Fruit fly (Drosophila melanogaster) whole organism, embryonic: ENCODE measurements around the gene CG31548.

ENCODE experiments used
- Antp ChIP-seq: fragments of 200-800 bp; sonication (Bioruptor generic); optimal IDR thresholded peaks from 3 replicates; lab custom pipeline; 2016; ENCODE audit warnings: missing biosample characterization, missing genetic modification characterization
- Atf3 ChIP-seq: fragments of 200-800 bp; sonication (Bioruptor generic); optimal IDR thresholded peaks from 3 replicates; lab custom pipeline; 2016; ENCODE audit warnings: missing biosample characterization, missing genetic modification characterization
- Bdp1 ChIP-seq: fragments of 200-800 bp; sonication (Bioruptor generic); optimal IDR thresholded peaks from 3 replicates; lab custom pipeline; 2016; ENCODE audit warnings: missing biosample characterization, missing genetic modification characterization
- CG10267 ChIP-seq: fragments of 200-800 bp; sonication (Bioruptor generic); optimal IDR thresholded peaks from 2 replicates; lab custom pipeline; 2018; ENCODE audit warnings: missing biosample characterization, mild to moderate bottlenecking, missing genetic modification characterization, moderate library complexity
- CG10274 ChIP-seq: fragments of 200-800 bp; sonication (Bioruptor generic); optimal IDR thresholded peaks from 3 replicates; lab custom pipeline; 2017; ENCODE audit warnings: missing biosample characterization, mild to moderate bottlenecking, missing genetic modification characterization
- CG11398 ChIP-seq: fragments of 200-800 bp; sonication (Bioruptor generic); optimal IDR thresholded peaks from 2 replicates; lab custom pipeline; 2016; ENCODE audit warnings: missing biosample characterization, missing genetic modification characterization
- CG11723 ChIP-seq: fragments of 200-800 bp; sonication (Bioruptor generic); optimal IDR thresholded peaks from 2 replicates; lab custom pipeline; 2017; ENCODE audit warnings: missing biosample characterization, mild to moderate bottlenecking, missing genetic modification characterization
- CG12104 ChIP-seq: fragments of 200-800 bp; sonication (Bioruptor generic); optimal IDR thresholded peaks from 3 replicates; lab custom pipeline; 2016; ENCODE audit warnings: missing biosample characterization, missing genetic modification characterization
- CG12942 ChIP-seq: fragments of 200-800 bp; sonication (Bioruptor generic); optimal IDR thresholded peaks from 3 replicates; lab custom pipeline; 2016; ENCODE audit warnings: missing biosample characterization, missing genetic modification characterization
- CG14014 ChIP-seq: fragments of 200-800 bp; sonication (Bioruptor generic); IDR thresholded peaks from 2 replicates; pipeline ENCODE4 v1.3.6; 2022; ENCODE audit warnings: missing biosample characterization, missing genetic modification characterization
- CG1647 ChIP-seq: fragments of 200-800 bp; sonication (Bioruptor generic); optimal IDR thresholded peaks from 3 replicates; lab custom pipeline; 2016; ENCODE audit warnings: missing biosample characterization, missing genetic modification characterization
- CG18262 ChIP-seq: fragments of 200-800 bp; optimal IDR thresholded peaks from 3 replicates; lab custom pipeline; 2019; ENCODE audit warnings: missing biosample characterization, mild to moderate bottlenecking, missing genetic modification characterization, moderate library complexity
- CG2120 ChIP-seq: fragments of 200-800 bp; sonication (Bioruptor generic); optimal IDR thresholded peaks from 3 replicates; lab custom pipeline; 2016; ENCODE audit warnings: missing biosample characterization, missing genetic modification characterization
- CG2875 ChIP-seq: fragments of 200-800 bp; sonication (Bioruptor generic); optimal IDR thresholded peaks from 2 replicates; lab custom pipeline; 2017; ENCODE audit warnings: missing biosample characterization, mild to moderate bottlenecking, missing genetic modification characterization, missing genetic modification reagents
- CG42726 ChIP-seq: fragments of 200-800 bp; sonication (Bioruptor generic); IDR thresholded peaks from 2 replicates; pipeline ENCODE4 v1.3.6; 2022; ENCODE audit warnings: missing biosample characterization, missing genetic modification characterization; ENCODE audit not compliant: partially characterized antibody
- CG4617 ChIP-seq: fragments of 200-800 bp; sonication (Bioruptor generic); optimal IDR thresholded peaks from 3 replicates; lab custom pipeline; 2016; ENCODE audit warnings: missing biosample characterization, missing genetic modification characterization, borderline replicate concordance
- CG5245 ChIP-seq: fragments of 200-800 bp; sonication (Bioruptor generic); optimal IDR thresholded peaks from 3 replicates; lab custom pipeline; 2016; ENCODE audit warnings: missing biosample characterization, missing genetic modification characterization
- CG6654 ChIP-seq: fragments of 200-800 bp; sonication (Bioruptor generic); optimal IDR thresholded peaks from 2 replicates; lab custom pipeline; 2017; ENCODE audit warnings: missing biosample characterization, mild to moderate bottlenecking, missing genetic modification characterization
- CG7963 ChIP-seq: fragments of 200-800 bp; sonication (Bioruptor generic); IDR thresholded peaks from 3 replicates; pipeline ENCODE4 v1.3.6; 2022; ENCODE audit warnings: missing biosample characterization, missing genetic modification characterization; ENCODE audit not compliant: partially characterized antibody
- CG9876 ChIP-seq: fragments of 200-800 bp; sonication (Bioruptor generic); optimal IDR thresholded peaks from 2 replicates; lab custom pipeline; 2016; ENCODE audit warnings: missing biosample characterization, missing genetic modification characterization
- CTCF ChIP-seq: fragments of 200-800 bp; sonication (Bioruptor generic); optimal IDR thresholded peaks from 2 replicates; lab custom pipeline; 2017; ENCODE audit warnings: missing biosample characterization, mild to moderate bottlenecking, missing genetic modification characterization, moderate library complexity
- CrebB ChIP-seq: fragments of 200-800 bp; sonication (Bioruptor generic); optimal IDR thresholded peaks from 3 replicates; lab custom pipeline; 2018; ENCODE audit warnings: missing biosample characterization, mild to moderate bottlenecking, missing genetic modification characterization
- Dp ChIP-seq: fragments of 200-800 bp; sonication (Bioruptor generic); optimal IDR thresholded peaks from 2 replicates; lab custom pipeline; 2018; ENCODE audit warnings: missing biosample characterization, mild to moderate bottlenecking, missing genetic modification characterization, moderate library complexity
- ERR ChIP-seq: fragments of 200-800 bp; sonication (Bioruptor generic); optimal IDR thresholded peaks from 2 replicates; lab custom pipeline; 2016; ENCODE audit warnings: missing biosample characterization, missing genetic modification characterization
- Fer2 ChIP-seq: fragments of 200-800 bp; sonication (Bioruptor generic); optimal IDR thresholded peaks from 2 replicates; lab custom pipeline; 2018; ENCODE audit warnings: missing biosample characterization, mild to moderate bottlenecking, missing genetic modification characterization, moderate library complexity
- Gug ChIP-seq: fragments of 200-800 bp; sonication (Bioruptor generic); IDR thresholded peaks from 4 replicates; pipeline ENCODE4 v1.3.6; 2022; ENCODE audit warnings: missing biosample characterization, missing genetic modification characterization
- H2.0 ChIP-seq: fragments of 200-800 bp; sonication (Bioruptor generic); IDR thresholded peaks from 2 replicates; pipeline ENCODE4 v1.3.6; 2022; ENCODE audit warnings: missing biosample characterization, missing genetic modification characterization
- Hand ChIP-seq: fragments of 200-800 bp; sonication (Bioruptor generic); optimal IDR thresholded peaks from 2 replicates; lab custom pipeline; 2017; ENCODE audit warnings: mild to moderate bottlenecking, missing biosample characterization, missing genetic modification reagents, missing genetic modification characterization
- Jarid2 ChIP-seq: fragments of 200-800 bp; sonication (Bioruptor generic); optimal IDR thresholded peaks from 3 replicates; lab custom pipeline; 2017; ENCODE audit warnings: mild to moderate bottlenecking, missing biosample characterization, missing genetic modification reagents, missing genetic modification characterization
- MESR4 ChIP-seq: fragments of 200-800 bp; sonication (Bioruptor generic); optimal IDR thresholded peaks from 2 replicates; lab custom pipeline; 2018; ENCODE audit warnings: missing biosample characterization, mild to moderate bottlenecking, missing genetic modification characterization, moderate library complexity
- MTF-1 ChIP-seq: fragments of 200-800 bp; sonication (Bioruptor generic); optimal IDR thresholded peaks from 2 replicates; lab custom pipeline; 2018; ENCODE audit warnings: missing biosample characterization, mild to moderate bottlenecking, missing genetic modification characterization, borderline replicate concordance
- Oaz ChIP-seq: fragments of 200-800 bp; sonication (Bioruptor generic); IDR thresholded peaks from 2 replicates; pipeline ENCODE4 v1.3.6; 2022; ENCODE audit warnings: missing biosample characterization, missing genetic modification characterization
- Rfx ChIP-seq: fragments of 200-800 bp; sonication (Bioruptor generic); IDR thresholded peaks from 2 replicates; pipeline ENCODE4 v1.3.6; 2022; ENCODE audit warnings: missing biosample characterization, missing genetic modification characterization
- Rx ChIP-seq: fragments of 200-800 bp; sonication (Bioruptor generic); IDR thresholded peaks from 2 replicates; pipeline ENCODE4 v1.3.6; 2022; ENCODE audit warnings: missing biosample characterization, missing genetic modification characterization
- Taf1 ChIP-seq: fragments of 200-800 bp; sonication (Bioruptor generic); IDR thresholded peaks from 2 replicates; pipeline ENCODE4 v1.3.6; 2022; ENCODE audit warnings: missing biosample characterization, missing genetic modification characterization
- ap ChIP-seq: fragments of 200-800 bp; sonication (Bioruptor generic); IDR thresholded peaks from 2 replicates; pipeline ENCODE4 v1.3.6; 2022; ENCODE audit warnings: missing biosample characterization, missing genetic modification characterization
- ato ChIP-seq: fragments of 200-800 bp; sonication (Bioruptor generic); IDR thresholded peaks from 2 replicates; pipeline ENCODE4 v1.3.6; 2022; ENCODE audit warnings: missing biosample characterization, missing genetic modification characterization; ENCODE audit not compliant: partially characterized antibody
- bsh ChIP-seq, 2 experiments: fragments of 200-800 bp; sonication (Bioruptor generic); optimal IDR thresholded peaks; 2 replicates each; lab custom pipeline; 2017 to 2018; ENCODE audit warnings: mild to moderate bottlenecking in 2 of 2, missing biosample characterization in 2 of 2, missing genetic modification characterization in 2 of 2, moderate library complexity in 1 of 2
- ci ChIP-seq: fragments of 200-800 bp; sonication (Bioruptor generic); IDR thresholded peaks from 3 replicates; pipeline ENCODE4 v1.3.6; 2022; ENCODE audit warnings: missing biosample characterization, missing genetic modification characterization
- crc ChIP-seq: fragments of 200-800 bp; sonication (Bioruptor generic); optimal IDR thresholded peaks from 2 replicates; lab custom pipeline; 2016; ENCODE audit warnings: missing biosample characterization, missing genetic modification characterization
- dimm ChIP-seq: fragments of 200-800 bp; sonication (Bioruptor generic); IDR thresholded peaks from 2 replicates; pipeline ENCODE4 v1.3.6; 2022; ENCODE audit warnings: missing biosample characterization, missing genetic modification characterization
- gcm2 ChIP-seq: fragments of 200-800 bp; sonication (Bioruptor generic); optimal IDR thresholded peaks from 2 replicates; lab custom pipeline; 2016; ENCODE audit warnings: missing biosample characterization, missing genetic modification characterization
- gsb-n ChIP-seq: fragments of 200-800 bp; sonication (Bioruptor generic); optimal IDR thresholded peaks from 3 replicates; lab custom pipeline; 2018; ENCODE audit warnings: missing biosample characterization, mild to moderate bottlenecking, missing genetic modification characterization
- hb ChIP-seq: fragments of 200-800 bp; sonication (Bioruptor generic); IDR thresholded peaks from 3 replicates; pipeline ENCODE4 v1.3.6; 2022; ENCODE audit warnings: missing biosample characterization, missing genetic modification characterization; ENCODE audit not compliant: partially characterized antibody
- jing ChIP-seq: fragments of 200-800 bp; sonication (Bioruptor generic); optimal IDR thresholded peaks from 2 replicates; lab custom pipeline; 2018; ENCODE audit warnings: missing biosample characterization, mild to moderate bottlenecking, missing genetic modification characterization
- luna ChIP-seq: fragments of 200-800 bp; sonication (Bioruptor generic); optimal IDR thresholded peaks from 2 replicates; lab custom pipeline; 2016; ENCODE audit warnings: missing biosample characterization, missing genetic modification characterization
- nerfin-1 ChIP-seq: fragments of 200-800 bp; sonication (Bioruptor generic); optimal IDR thresholded peaks from 3 replicates; lab custom pipeline; 2019; ENCODE audit warnings: missing biosample characterization, mild to moderate bottlenecking, missing genetic modification characterization, moderate library complexity
- prd ChIP-seq, 3 experiments: fragments of >200 bp in 2 of 3; fragments of 200-800 bp in 1 of 3; sonication (Bioruptor generic) in 1 of 3; optimal IDR thresholded peaks in 2 of 3; IDR thresholded peaks in 1 of 3; 2 replicates in 2 of 3; 3 replicates in 1 of 3; pipeline versions ENCODE4 v1.3.6 to Lab custom; 2017 to 2022; ENCODE audit warnings: missing biosample characterization in 1 of 3, missing genetic modification characterization in 1 of 3
- slou ChIP-seq: fragments of 200-800 bp; sonication (Bioruptor generic); optimal IDR thresholded peaks from 3 replicates; lab custom pipeline; 2016; ENCODE audit warnings: missing biosample characterization, missing genetic modification characterization
- wor ChIP-seq: fragments of 200-800 bp; sonication (Bioruptor generic); IDR thresholded peaks from 2 replicates; pipeline ENCODE4 v1.3.6; 2022; ENCODE audit warnings: missing biosample characterization, missing genetic modification characterization

Gene CG31548

DNA sequence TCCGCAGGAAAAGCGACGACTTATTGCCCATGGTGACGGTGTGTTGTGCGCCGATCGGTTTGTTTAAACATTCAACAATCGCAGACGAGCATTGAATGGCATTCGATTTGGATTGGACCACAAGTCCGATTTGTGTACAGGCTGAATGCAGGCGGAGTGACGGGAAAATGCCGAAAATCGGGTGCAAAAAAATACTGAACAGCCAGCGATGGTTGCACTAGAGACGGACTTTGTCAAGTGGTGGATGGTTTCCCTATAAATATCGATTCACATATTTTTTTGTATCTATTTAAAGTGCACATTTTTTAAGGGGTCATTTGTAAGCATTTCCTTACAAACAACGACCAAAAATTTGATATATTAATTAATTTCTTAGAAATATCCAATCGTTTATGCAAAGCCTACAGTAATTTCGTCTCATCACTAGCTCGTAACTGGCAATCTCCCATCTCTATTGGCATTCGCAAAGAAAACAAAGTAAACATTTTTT lies 18.1 kb upstream of the CG31548 start, which contains the start of the genes elm and MED27 (continued):
- peak; percentile 60; the same call in 1 of the 2 replicates for TF ChIP-seq CG42726 (GFP tag; lab: Robert Waterston, UW)
- TF ChIP-seq gsb-n (tag; lab: Kevin White, UChicago), result no peak
- TF ChIP-seq MESR4 (GFP tag; lab: Kevin White, UChicago), result peak; percentile 96
- peak; percentile 23 to 92 for TF ChIP-seq bsh (GFP tag; optimal IDR thresholded peaks at IDR 0.05; lab: Kevin White, UChicago)
- TF ChIP-seq CG7963 (GFP tag; lab: Robert Waterston, UW), result peak; percentile 58; the same call in 1 of the 3 replicates
- TF ChIP-seq CG6654 (GFP tag; lab: Kevin White, UChicago), result peak; percentile 61
- TF ChIP-seq CG4617 (GFP tag; lab: Kevin White, UChicago), result peak; percentile 91
- TF ChIP-seq CG14014 (GFP tag; lab: Robert Waterston, UW), result peak; percentile 93
- TF ChIP-seq CG1647 (GFP tag; lab: Kevin White, UChicago), result peak; percentile 89
- peak; percentile 87 for TF ChIP-seq CG10267 (tag; lab: Kevin White, UChicago)
- TF ChIP-seq Rx, result peak; percentile 87
- TF ChIP-seq nerfin-1 (tag; lab: Kevin White, UChicago), result peak; percentile 84
- peak; percentile 96 for TF ChIP-seq Rfx
- peak; percentile 81 for TF ChIP-seq CG2875 (GFP tag; lab: Kevin White, UChicago)
- TF ChIP-seq CG9876 (GFP tag; lab: Kevin White, UChicago), result peak; percentile 80
- TF ChIP-seq prd (optimal IDR thresholded peaks at IDR 0.05; lab: Kevin White, UChicago), result no peak
- peak; percentile 98 for TF ChIP-seq prd (GFP tag; IDR thresholded peaks at IDR 0.05; lab: Robert Waterston, UW)
- peak; percentile 77 for TF ChIP-seq gcm2
- peak; percentile 89 for TF ChIP-seq CG18262 (tag; lab: Kevin White, UChicago)
- TF ChIP-seq MTF-1 (GFP tag; lab: Kevin White, UChicago), result peak; percentile 68
- TF ChIP-seq dimm (GFP tag; lab: Robert Waterston, UW), result peak; percentile 82
- TF ChIP-seq hb (GFP tag; lab: Robert Waterston, UW), result peak; percentile 90
- peak; percentile 89 for TF ChIP-seq wor (GFP tag; lab: Robert Waterston, UW)
- peak; percentile 87 for TF ChIP-seq Atf3 (GFP tag; lab: Kevin White, UChicago)
- peak; percentile 92 for TF ChIP-seq CG12942 (GFP tag; lab: Kevin White, UChicago)
- peak; percentile 81 for TF ChIP-seq CG11723 (GFP tag; lab: Kevin White, UChicago)
- TF ChIP-seq CG2120 (GFP tag; lab: Kevin White, UChicago), result peak; percentile 98
- TF ChIP-seq crc (GFP tag; lab: Kevin White, UChicago), result peak; percentile 65
- peak; percentile 88 for TF ChIP-seq CG5245 (GFP tag; lab: Kevin White, UChicago)
- TF ChIP-seq CG10274 (GFP tag; lab: Kevin White, UChicago), result peak; percentile 68
- TF ChIP-seq CTCF (GFP tag; lab: Kevin White, UChicago), result no peak
- peak; percentile 70 for TF ChIP-seq Jarid2
- peak; percentile 59 for TF ChIP-seq CrebB
- TF ChIP-seq jing (GFP tag; lab: Kevin White, UChicago), result no peak
- TF ChIP-seq slou (GFP tag; lab: Kevin White, UChicago), result peak; percentile 93
- peak; percentile 79 for TF ChIP-seq Bdp1 (GFP tag; lab: Kevin White, UChicago)
- TF ChIP-seq Gug (GFP tag; lab: Robert Waterston, UW), result peak; percentile 96
- TF ChIP-seq Fer2 (tag; lab: Kevin White, UChicago), result peak; percentile 90
- TF ChIP-seq ci (GFP tag; lab: Robert Waterston, UW), result peak; percentile 91
- TF ChIP-seq CG12104, result peak; percentile 87
- TF ChIP-seq Hand (GFP tag; lab: Kevin White, UChicago), result peak; percentile 8
- peak; percentile 76 for TF ChIP-seq ERR (GFP tag; lab: Kevin White, UChicago)
- peak; percentile 67 for TF ChIP-seq CG11398
- peak; percentile 83 for TF ChIP-seq ap
- TF ChIP-seq Taf1 (GFP tag; lab: Robert Waterston, UW), result peak; percentile 90
- TF ChIP-seq ato (GFP tag; lab: Robert Waterston, UW), result peak; percentile 47; the same call in 1 of the 2 replicates
- TF ChIP-seq Oaz (GFP tag; lab: Robert Waterston, UW), result peak; percentile 84
- peak; percentile 25 for TF ChIP-seq Dp (GFP tag; lab: Kevin White, UChicago)
- peak; percentile 93 for TF ChIP-seq H2.0 (GFP tag; lab: Robert Waterston, UW)
- peak; percentile 27 for TF ChIP-seq luna (GFP tag; lab: Kevin White, UChicago)
- peak; percentile 88 for TF ChIP-seq Antp
